Worm (Caenorhabditis elegans) whole organism, L2 larva: Measurements from ENCODE around the gene C39D10.2.

ENCODE experiments used
- mdl-1 ChIP-seq, 2 experiments: fragments of 150-350 bp in 1 of 2; sonication (generic microtip) in 1 of 2; optimal IDR thresholded peaks; 2 replicates each; lab custom pipeline; 2017; ENCODE audit warnings: missing biosample characterization in 2 of 2, missing genetic modification characterization in 2 of 2
- nhr-12 ChIP-seq: fragments of 150-350 bp; optimal IDR thresholded peaks from 2 replicates; lab custom pipeline; 2014; ENCODE audit warnings: missing biosample characterization, missing genetic modification characterization

- no peak for TF ChIP-seq nhr-12
- no peak for TF ChIP-seq mdl-1 (tag; optimal IDR thresholded peaks at IDR 0.05; lab: Kevin White, UChicago)
Observed at ce11 chrX:7888915-7889314, at the start of gene C39D10.2.
